Worm (Caenorhabditis elegans) whole organism, L4 larva: ENCODE measurements around the gene C36C9.11.
"Not testable (repeated sequence)": the region's sequence is repeated elsewhere in the genome, so short reads cannot be mapped to it uniquely, and the experiment has no call there.

Experiments used
- F10B5.3 ChIP-seq: sonication (generic microtip); optimal IDR thresholded peaks from 2 replicates; lab custom pipeline; 2016; ENCODE audit warnings: mild to moderate bottlenecking, missing genetic modification characterization, missing compliant biosample characterization
- F26F4.8 ChIP-seq: fragments of 200-800 bp; sonication (Bioruptor generic); conservative IDR thresholded peaks from 2 replicates; pipeline ENCODE4 v1.3.6; 2022; ENCODE audit warnings: missing genetic modification characterization, missing compliant biosample characterization
- F44E2.7 ChIP-seq: fragments of 200-800 bp; sonication (Bioruptor generic); IDR thresholded peaks from 2 replicates; pipeline ENCODE4 v2.1.2; 2022; ENCODE audit warnings: missing genetic modification characterization, missing compliant biosample characterization
- Y105C5A.15 ChIP-seq: fragments of 200-800 bp; sonication (Bioruptor generic); IDR thresholded peaks from 2 replicates; pipeline ENCODE4 v1.3.6; 2022; ENCODE audit warnings: missing genetic modification characterization, missing compliant biosample characterization
- Y5F2A.4 ChIP-seq: fragments of 200-800 bp; sonication (Bioruptor generic); optimal IDR thresholded peaks from 2 replicates; lab custom pipeline; 2018; ENCODE audit warnings: mild to moderate bottlenecking, missing genetic modification characterization, missing compliant biosample characterization
- ZK546.5 ChIP-seq, 2 experiments: sonication (generic microtip); optimal IDR thresholded peaks; 2 replicates each; lab custom pipeline; 2017; ENCODE audit warnings: missing biosample characterization in 2 of 2, missing genetic modification characterization in 2 of 2
- aha-1 ChIP-seq: fragments of 150-350 bp; peaks from one replicate; lab custom pipeline; 2014; ENCODE audit warnings: missing biosample characterization, missing genetic modification characterization
- aly-2 ChIP-seq: sonication (generic microtip); optimal IDR thresholded peaks from 2 replicates; lab custom pipeline; 2018; ENCODE audit warnings: missing biosample characterization, missing genetic modification characterization
- attf-4 ChIP-seq: sonication (generic microtip); optimal IDR thresholded peaks from 3 replicates; lab custom pipeline; 2017; ENCODE audit warnings: missing biosample characterization, missing genetic modification characterization
- ceh-28 ChIP-seq: fragments of 150-350 bp; optimal IDR thresholded peaks from 2 replicates; lab custom pipeline; 2014; ENCODE audit warnings: missing biosample characterization, missing genetic modification reagents, missing genetic modification characterization
- daf-12 ChIP-seq: fragments of 150-350 bp; optimal IDR thresholded peaks from 2 replicates; lab custom pipeline; 2014; ENCODE audit warnings: missing biosample characterization, missing genetic modification reagents, missing genetic modification characterization
- daf-19 ChIP-seq: fragments of 200-800 bp; sonication (Bioruptor generic); conservative IDR thresholded peaks from 2 replicates; pipeline ENCODE4 v1.3.6; 2022; ENCODE audit warnings: missing genetic modification characterization, missing compliant biosample characterization
- dmd-6 ChIP-seq: fragments of 200-800 bp; sonication (Bioruptor generic); IDR thresholded peaks from 2 replicates; pipeline ENCODE4 v1.3.6; 2022; ENCODE audit warnings: missing genetic modification reagents, missing genetic modification characterization, missing compliant biosample characterization
- duxl-1 ChIP-seq: sonication (generic microtip); optimal IDR thresholded peaks from 2 replicates; lab custom pipeline; 2016; ENCODE audit warnings: mild to moderate bottlenecking, missing genetic modification characterization, moderate library complexity, missing compliant biosample characterization; ENCODE audit not compliant: poor library complexity
- egl-43 ChIP-seq: fragments of 200-800 bp; sonication (Bioruptor generic); IDR thresholded peaks from 2 replicates; pipeline ENCODE4 v1.3.6; 2022; ENCODE audit warnings: missing genetic modification reagents, missing genetic modification characterization, missing compliant biosample characterization
- hlh-30 ChIP-seq: sonication (generic microtip); optimal IDR thresholded peaks from 2 replicates; lab custom pipeline; 2017; ENCODE audit warnings: antibody characterized with exemption, mild to moderate bottlenecking, missing genetic modification characterization, missing compliant biosample characterization; ENCODE audit not compliant: insufficient read depth
- jun-1 ChIP-seq: fragments of 150-350 bp; optimal IDR thresholded peaks from 2 replicates; lab custom pipeline; 2014; ENCODE audit warnings: missing biosample characterization, missing genetic modification reagents, missing genetic modification characterization
- lim-7 ChIP-seq: fragments of 200-800 bp; sonication (Bioruptor generic); IDR thresholded peaks from 2 replicates; pipeline ENCODE4 v1.3.6; 2022; ENCODE audit warnings: missing genetic modification characterization, missing compliant biosample characterization
- lin-15B ChIP-seq: fragments of 150-350 bp; sonication (generic microtip); optimal IDR thresholded peaks from 3 replicates; lab custom pipeline; 2014; ENCODE audit warnings: missing biosample characterization, missing genetic modification characterization
- lin-29 ChIP-seq: fragments of 200-800 bp; sonication (Bioruptor generic); IDR thresholded peaks from 2 replicates; pipeline ENCODE4 v1.3.6; 2022; ENCODE audit warnings: missing genetic modification reagents, missing genetic modification characterization, missing compliant biosample characterization
- lin-39 ChIP-seq: fragments of 150-350 bp; optimal IDR thresholded peaks from 2 replicates; lab custom pipeline; 2014; ENCODE audit warnings: missing biosample characterization, missing genetic modification reagents, missing genetic modification characterization
- mdt-29 ChIP-seq: fragments of 200-800 bp; sonication (Bioruptor generic); IDR thresholded peaks from 2 replicates; pipeline ENCODE4 v1.3.6; 2022; ENCODE audit warnings: missing genetic modification reagents, missing genetic modification characterization, missing compliant biosample characterization
- mxl-2 ChIP-seq: fragments of 200-800 bp; sonication (Bioruptor generic); conservative IDR thresholded peaks from 2 replicates; pipeline ENCODE4 v1.3.6; 2022; ENCODE audit warnings: missing genetic modification reagents, missing genetic modification characterization, missing compliant biosample characterization
- nhr-111 ChIP-seq: fragments of 200-800 bp; sonication (Bioruptor generic); optimal IDR thresholded peaks from 2 replicates; lab custom pipeline; 2018; ENCODE audit warnings: mild to moderate bottlenecking, missing genetic modification characterization, missing compliant biosample characterization
- nhr-76 ChIP-seq: fragments of 150-350 bp; optimal IDR thresholded peaks from 2 replicates; lab custom pipeline; 2014; ENCODE audit warnings: missing biosample characterization, missing genetic modification characterization
- sdz-12 ChIP-seq: fragments of 200-800 bp; sonication (Bioruptor generic); optimal IDR thresholded peaks from 2 replicates; lab custom pipeline; 2018; ENCODE audit warnings: mild to moderate bottlenecking, missing genetic modification characterization, missing compliant biosample characterization
- set-16 ChIP-seq: fragments of 200-800 bp; sonication (Bioruptor generic); IDR thresholded peaks from 2 replicates; pipeline ENCODE4 v1.3.6; 2022; ENCODE audit warnings: missing genetic modification reagents, missing genetic modification characterization, missing compliant biosample characterization
- snpc-1.2 ChIP-seq: fragments of 200-800 bp; sonication (Bioruptor generic); IDR thresholded peaks from 2 replicates; pipeline ENCODE4 v1.3.6; 2022; ENCODE audit warnings: missing genetic modification reagents, missing genetic modification characterization, missing compliant biosample characterization
- spr-1 ChIP-seq: sonication (generic microtip); optimal IDR thresholded peaks from 2 replicates; lab custom pipeline; 2016; ENCODE audit warnings: mild to moderate bottlenecking, missing genetic modification characterization, missing compliant biosample characterization
- spr-3 ChIP-seq: fragments of 200-800 bp; sonication (Bioruptor generic); optimal IDR thresholded peaks from 2 replicates; lab custom pipeline; 2018; ENCODE audit warnings: mild to moderate bottlenecking, missing genetic modification characterization, missing compliant biosample characterization
- tag-97 ChIP-seq: fragments of 200-800 bp; sonication (Bioruptor generic); IDR thresholded peaks from 2 replicates; pipeline ENCODE4 v1.3.6; 2022; ENCODE audit warnings: missing genetic modification characterization, missing compliant biosample characterization
- tra-1 ChIP-seq: fragments of 200-800 bp; sonication (Bioruptor generic); IDR thresholded peaks from 2 replicates; pipeline ENCODE4 v1.3.6; 2022; ENCODE audit warnings: missing genetic modification reagents, missing genetic modification characterization, missing compliant biosample characterization
- unc-130 ChIP-seq: sonication (generic microtip); optimal IDR thresholded peaks from 2 replicates; lab custom pipeline; 2016; ENCODE audit warnings: missing genetic modification reagents, missing genetic modification characterization, missing compliant biosample characterization
- zfp-2 ChIP-seq: sonication (generic microtip); optimal IDR thresholded peaks from 2 replicates; lab custom pipeline; 2016; ENCODE audit warnings: mild to moderate bottlenecking, missing genetic modification characterization, missing compliant biosample characterization
- zfp-3 ChIP-seq: fragments of 200-800 bp; sonication (Bioruptor generic); conservative IDR thresholded peaks from 2 replicates; pipeline ENCODE4 v1.3.6; 2022; ENCODE audit warnings: missing genetic modification reagents, missing genetic modification characterization, missing compliant biosample characterization
- zip-11 ChIP-seq: fragments of 200-800 bp; sonication (Bioruptor generic); IDR thresholded peaks from 2 replicates; pipeline ENCODE4 v1.3.6; 2022; ENCODE audit warnings: missing genetic modification characterization, missing compliant biosample characterization

C36C9.11 gene

DNA sequence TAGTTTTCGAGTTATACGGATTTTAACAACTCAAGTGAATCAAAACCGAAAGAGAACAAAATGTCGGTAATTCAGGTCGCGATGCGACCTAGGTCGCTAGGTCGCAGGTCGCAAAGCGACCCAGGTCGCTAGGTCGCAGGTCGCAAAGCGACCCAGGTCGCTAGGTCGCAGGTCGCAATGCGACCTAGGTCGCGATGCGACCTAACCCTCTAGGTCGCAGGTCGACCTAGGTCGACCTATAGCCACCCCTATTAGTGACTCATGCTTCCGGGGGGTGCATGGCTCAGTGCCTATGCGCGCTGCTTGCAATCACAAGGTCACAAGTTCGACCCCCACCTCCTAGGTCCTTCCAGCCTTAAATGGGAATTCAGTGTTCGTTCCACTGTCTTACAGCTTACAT, 5.7 kb upstream of the C36C9.11 start:
- 0 out of 2 replicates have a peak, but pooled peaks have one; percentile 8 for TF ChIP-seq tra-1 (GFP tag; lab: Robert Waterston, UW)
- peak; percentile 87 for TF ChIP-seq set-16 (GFP tag; lab: Robert Waterston, UW)

- TF ChIP-seq duxl-1 (tag; lab: Kevin White, UChicago) = peak; percentile 98
- no peak for TF ChIP-seq F26F4.8 (GFP tag; lab: Robert Waterston, UW)
- no peak for TF ChIP-seq lin-29 (GFP tag; lab: Robert Waterston, UW)
- peak; percentile 44 for TF ChIP-seq aha-1
These were observed 4.6 kb upstream of the C36C9.11 start, which contains the start of gene meg-4 for ce11 chrX:1682558-1682957. Gene meg-4, plus strand, starts transcription at chrX:1682954.

DNA sequence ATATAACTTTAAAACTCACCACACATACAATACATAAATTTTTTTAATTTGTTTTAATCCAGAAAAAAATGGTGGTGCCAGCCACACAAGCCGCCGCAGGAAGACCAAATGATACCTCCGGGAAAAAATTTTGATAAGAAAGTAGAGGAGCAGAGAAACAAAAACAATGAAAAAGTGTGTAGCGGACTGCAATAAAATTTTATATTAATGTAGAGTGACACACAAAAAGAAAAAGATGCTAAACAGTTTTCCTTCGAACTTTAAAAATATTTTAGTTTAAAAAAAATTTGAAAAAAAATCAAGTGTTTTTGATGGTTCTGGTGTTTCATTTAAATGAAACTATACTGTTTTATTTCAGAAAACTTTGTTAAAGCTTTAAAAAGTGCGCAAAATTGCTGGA, 2.8 kb downstream of the C36C9.11 start, which contains the start of gene C36C9.12:
C36C9.12 (minus strand) TSS at position 101 of the 400 bp plus-strand sequence.
- not testable (repeated sequence) for TF ChIP-seq Y105C5A.15 (GFP tag; lab: Robert Waterston, UW); aly-2 (tag; lab: Kevin White, UChicago); spr-3 (GFP tag; lab: Kevin White, UChicago)

ce11 chrX:1690894-1691293, 3.7 kb downstream of the C36C9.11 start, which contains the start of gene C36C9.6:
Gene C36C9.6, minus strand, starts transcription at chrX:1690994.
- TF ChIP-seq hlh-30; lim-7 (GFP tag; lab: Robert Waterston, UW); mxl-2: not testable (repeated sequence)

DNA sequence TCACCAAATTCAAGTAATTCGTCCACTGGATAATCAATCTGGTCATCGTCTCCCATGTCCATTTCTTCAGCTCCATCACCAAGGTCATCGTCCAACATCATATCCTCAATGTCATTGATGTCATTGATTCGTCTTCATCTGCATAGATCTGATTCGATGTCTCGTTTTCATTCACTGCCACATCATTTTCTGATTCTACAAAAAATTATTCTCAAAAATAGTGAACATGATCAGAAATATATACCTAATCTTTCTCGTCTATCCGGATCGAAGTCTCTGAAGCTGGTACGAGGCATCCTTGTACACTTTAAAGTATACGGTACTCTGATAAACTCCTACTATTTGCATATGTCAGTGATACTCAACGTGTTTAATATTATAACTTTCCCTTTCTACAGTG, 9.7 kb downstream of the C36C9.11 start, which contains the start of gene C36C9.4:
C36C9.4 (minus strand) TSS at position 101 of the 400 bp plus-strand sequence.
- not testable (repeated sequence) for TF ChIP-seq duxl-1 (tag; lab: Kevin White, UChicago); lin-39 (tag; lab: Kevin White, UChicago); F44E2.7

- no peak for TF ChIP-seq daf-12 (tag; lab: Kevin White, UChicago)
- TF ChIP-seq lin-15B (tag; lab: Kevin White, UChicago) = no peak
- no peak for TF ChIP-seq attf-4
- no peak for TF ChIP-seq dmd-6 (GFP tag; lab: Robert Waterston, UW)
- no peak for TF ChIP-seq nhr-76 (tag; lab: Kevin White, UChicago)
- no peak for TF ChIP-seq spr-1 (tag; lab: Kevin White, UChicago)
- no peak for TF ChIP-seq zfp-2 (tag; lab: Kevin White, UChicago)
- no peak for TF ChIP-seq Y5F2A.4 (GFP tag; lab: Kevin White, UChicago)
- no peak for TF ChIP-seq zfp-3 (GFP tag; lab: Robert Waterston, UW)
These were observed 11.3 kb downstream of the C36C9.11 start for ce11 chrX:1698476-1698875.

- TF ChIP-seq aha-1 (peak; percentile 44), zip-11 (GFP tag; lab: Robert Waterston, UW) (no peak), set-16 (GFP tag; lab: Robert Waterston, UW) (peak; percentile 92), tag-97 (GFP tag; lab: Robert Waterston, UW) (no peak), egl-43 (GFP tag; lab: Robert Waterston, UW) (peak; percentile 64; the same call in 1 of the 2 replicates)
These were observed 15.9 kb downstream of the C36C9.11 start for ce11 chrX:1703049-1703448.

- TF ChIP-seq sdz-12 (GFP tag; lab: Kevin White, UChicago) (no peak), jun-1 (tag; lab: Kevin White, UChicago) (no peak), ZK546.5 (tag; optimal IDR thresholded peaks at IDR 0.05; lab: Kevin White, UChicago) (no peak), F10B5.3 (tag; lab: Kevin White, UChicago) (no peak), nhr-111 (GFP tag; lab: Kevin White, UChicago) (no peak), unc-130 (GFP tag; lab: Kevin White, UChicago) (no peak), mdt-29 (GFP tag; lab: Robert Waterston, UW) (no peak), ceh-28 (no peak), daf-19 (no peak), snpc-1.2 (GFP tag; lab: Robert Waterston, UW) (no peak)
These were observed 16.7 kb downstream of the C36C9.11 start, which contains the start of gene C36C9.5 for ce11 chrX:1703840-1704239. Gene C36C9.5, minus strand, starts transcription at chrX:1703940.
